In genomic region chr3L:18901411-18901810, dm6 we compare ENCODE assay signal across 1 fruit fly cellular context.
TF ChIP-seq lines count a peak whose summit lies in the region.

arx (minus strand) TSS chr3L:18901554.
CG6843 (plus strand) TSS chr3L:18901594.

TF ChIP-seq in whole organism, embryonic, 481 proteins besides CTCF, POLR2A, EP300 and RAD21 (continued from another document and continues in another):
- no peak for TF ChIP-seq jumu (GFP tag; optimal IDR thresholded peaks at IDR 0.05; lab: Kevin White, UChicago)
- no peak for TF ChIP-seq CG10462 (GFP tag; optimal IDR thresholded peaks at IDR 0.05; lab: Kevin White, UChicago)
- no peak for TF ChIP-seq CG14667 (GFP tag; IDR thresholded peaks at IDR 0.05; lab: Robert Waterston, UW)
- TF ChIP-seq cg (GFP tag; optimal IDR thresholded peaks at IDR 0.05; lab: Kevin White, UChicago), result no peak
- no peak for TF ChIP-seq CG10274 (GFP tag; optimal IDR thresholded peaks at IDR 0.05; lab: Kevin White, UChicago)
- TF ChIP-seq C15 (GFP tag; IDR thresholded peaks at IDR 0.05; lab: Robert Waterston, UW), result no peak
- TF ChIP-seq CG10147 (GFP tag; optimal IDR thresholded peaks at IDR 0.05; lab: Kevin White, UChicago), result no peak
- no peak for TF ChIP-seq CG13775 (GFP tag; optimal IDR thresholded peaks at IDR 0.05; lab: Kevin White, UChicago)
- TF ChIP-seq cato (GFP tag; optimal IDR thresholded peaks at IDR 0.05; lab: Kevin White, UChicago; ENCODE audit: borderline replicate concordance), result no peak
- TF ChIP-seq kni (GFP tag; optimal IDR thresholded peaks at IDR 0.05; lab: Kevin White, UChicago), result no peak
- no peak for TF ChIP-seq slp2 (GFP tag; optimal IDR thresholded peaks at IDR 0.05; lab: Kevin White, UChicago)
- TF ChIP-seq CG12219 (GFP tag; optimal IDR thresholded peaks at IDR 0.05; lab: Kevin White, UChicago), result no peak
- peak; percentile 62 for TF ChIP-seq HmgZ (tag; optimal IDR thresholded peaks at IDR 0.05; lab: Kevin White, UChicago)
- peak; percentile 96 for TF ChIP-seq amos (GFP tag; IDR thresholded peaks at IDR 0.05; lab: Robert Waterston, UW; ENCODE audit: partially characterized antibody)
- no peak for TF ChIP-seq en (GFP tag; optimal IDR thresholded peaks at IDR 0.05; lab: Kevin White, UChicago)
- no peak for TF ChIP-seq CG14965 (GFP tag; optimal IDR thresholded peaks at IDR 0.05; lab: Kevin White, UChicago; ENCODE audit: borderline replicate concordance)
- TF ChIP-seq Eip74EF (GFP tag; optimal IDR thresholded peaks at IDR 0.05; lab: Kevin White, UChicago), result no peak
- no peak for TF ChIP-seq vvl (GFP tag; IDR thresholded peaks at IDR 0.05; lab: Robert Waterston, UW)
- TF ChIP-seq CG11504 (tag; optimal IDR thresholded peaks at IDR 0.05; lab: Kevin White, UChicago), result no peak
- no peak for TF ChIP-seq CG13123 (GFP tag; optimal IDR thresholded peaks at IDR 0.05; lab: Kevin White, UChicago)
- no peak for TF ChIP-seq CG3726 (GFP tag; IDR thresholded peaks at IDR 0.05; lab: Robert Waterston, UW)
- TF ChIP-seq lab (GFP tag; optimal IDR thresholded peaks at IDR 0.05; lab: Kevin White, UChicago), result no peak
- TF ChIP-seq fd3F (GFP tag; optimal IDR thresholded peaks at IDR 0.05; lab: Kevin White, UChicago), result no peak
- TF ChIP-seq scrt (GFP tag; optimal IDR thresholded peaks at IDR 0.05; lab: Kevin White, UChicago), result no peak
- no peak for TF ChIP-seq emc (GFP tag; optimal IDR thresholded peaks at IDR 0.05; lab: Kevin White, UChicago)
- TF ChIP-seq CG13424 (tag; optimal IDR thresholded peaks at IDR 0.05; lab: Kevin White, UChicago), result no peak
- no peak for TF ChIP-seq CG10321 (GFP tag; IDR thresholded peaks at IDR 0.05; lab: Robert Waterston, UW)
- TF ChIP-seq ara (GFP tag; IDR thresholded peaks at IDR 0.05; lab: Robert Waterston, UW), result no peak
- no peak for TF ChIP-seq Spps (tag; optimal IDR thresholded peaks at IDR 0.05; lab: Kevin White, UChicago)
- peak; percentile 88 for TF ChIP-seq tna (GFP tag; IDR thresholded peaks at IDR 0.05; lab: Robert Waterston, UW; ENCODE audit: partially characterized antibody)
- TF ChIP-seq p53 (GFP tag; optimal IDR thresholded peaks at IDR 0.05; lab: Kevin White, UChicago), result no peak
- TF ChIP-seq CG11723 (GFP tag; optimal IDR thresholded peaks at IDR 0.05; lab: Kevin White, UChicago), result no peak
- peak; percentile 84 for TF ChIP-seq sna (GFP tag; IDR thresholded peaks at IDR 0.05; lab: Robert Waterston, UW; ENCODE audit: partially characterized antibody)
- peak; percentile 90 for TF ChIP-seq CG4617 (GFP tag; optimal IDR thresholded peaks at IDR 0.05; lab: Kevin White, UChicago; ENCODE audit: borderline replicate concordance)
- no peak for TF ChIP-seq ewg (GFP tag; optimal IDR thresholded peaks at IDR 0.05; lab: Kevin White, UChicago)
- TF ChIP-seq bab2 (GFP tag; optimal IDR thresholded peaks at IDR 0.05; lab: Kevin White, UChicago), result no peak
- no peak for TF ChIP-seq CG1602 (GFP tag; optimal IDR thresholded peaks at IDR 0.05; lab: Kevin White, UChicago)
- TF ChIP-seq HLH54F (GFP tag; optimal IDR thresholded peaks at IDR 0.05; lab: Kevin White, UChicago), result no peak
- TF ChIP-seq YL-1 (GFP tag; optimal IDR thresholded peaks at IDR 0.05; lab: Kevin White, UChicago), result peak; percentile 86
- no peak for TF ChIP-seq CG1024 (GFP tag; IDR thresholded peaks at IDR 0.05; lab: Robert Waterston, UW)
- TF ChIP-seq zfh2 (GFP tag; optimal IDR thresholded peaks at IDR 0.05; lab: Kevin White, UChicago), result no peak
- peak; percentile 93 for TF ChIP-seq Bgb (GFP tag; IDR thresholded peaks at IDR 0.05; lab: Robert Waterston, UW; ENCODE audit: partially characterized antibody)
- TF ChIP-seq Fer3 (tag; optimal IDR thresholded peaks at IDR 0.05; lab: Kevin White, UChicago), result no peak
- TF ChIP-seq schlank (tag; optimal IDR thresholded peaks at IDR 0.05; lab: Kevin White, UChicago), result no peak
- TF ChIP-seq sens (GFP tag; lab: Kevin White, UChicago), result peak; percentile 70
- TF ChIP-seq Taf1 (GFP tag; IDR thresholded peaks at IDR 0.05; lab: Robert Waterston, UW), result no peak
- TF ChIP-seq CG2120 (GFP tag; optimal IDR thresholded peaks at IDR 0.05; lab: Kevin White, UChicago), result peak; percentile 19
- peak; percentile 90 for TF ChIP-seq hbn (GFP tag; IDR thresholded peaks at IDR 0.05; lab: Robert Waterston, UW; ENCODE audit: partially characterized antibody)
- no peak for TF ChIP-seq Hr3 (GFP tag; optimal IDR thresholded peaks at IDR 0.05; lab: Kevin White, UChicago)
- no peak for TF ChIP-seq wek (GFP tag; optimal IDR thresholded peaks at IDR 0.05; lab: Kevin White, UChicago)
- no peak for TF ChIP-seq HLHmδ (GFP tag; optimal IDR thresholded peaks at IDR 0.05; lab: Kevin White, UChicago)
- TF ChIP-seq Fer1 (GFP tag; optimal IDR thresholded peaks at IDR 0.05; lab: Kevin White, UChicago), result no peak
- no peak for TF ChIP-seq Gsc (GFP tag; IDR thresholded peaks at IDR 0.05; lab: Robert Waterston, UW)
- TF ChIP-seq dpn (GFP tag; optimal IDR thresholded peaks at IDR 0.05; lab: Kevin White, UChicago), result no peak
- TF ChIP-seq tio (GFP tag; optimal IDR thresholded peaks at IDR 0.05; lab: Kevin White, UChicago), result no peak
- TF ChIP-seq CG2875 (GFP tag; optimal IDR thresholded peaks at IDR 0.05; lab: Kevin White, UChicago), result no peak
- TF ChIP-seq CG18599 (GFP tag; optimal IDR thresholded peaks at IDR 0.05; lab: Kevin White, UChicago), result no peak
- TF ChIP-seq Rfx (GFP tag; IDR thresholded peaks at IDR 0.05; lab: Robert Waterston, UW), result no peak
- no peak for TF ChIP-seq CG18011 (GFP tag; optimal IDR thresholded peaks at IDR 0.05; lab: Kevin White, UChicago)
- TF ChIP-seq tap (tag; optimal IDR thresholded peaks at IDR 0.05; lab: Kevin White, UChicago), result no peak
- no peak for TF ChIP-seq ase (GFP tag; IDR thresholded peaks at IDR 0.05; lab: Robert Waterston, UW)
- TF ChIP-seq CG4282 (GFP tag; optimal IDR thresholded peaks at IDR 0.05; lab: Kevin White, UChicago), result no peak
- TF ChIP-seq bigmax (GFP tag; optimal IDR thresholded peaks at IDR 0.05; lab: Kevin White, UChicago), result no peak
- TF ChIP-seq org-1 (GFP tag; optimal IDR thresholded peaks at IDR 0.05; lab: Kevin White, UChicago), result no peak
- TF ChIP-seq unc-4 (GFP tag; IDR thresholded peaks at IDR 0.05; lab: Robert Waterston, UW; ENCODE audit: partially characterized antibody), result peak; percentile 94
- TF ChIP-seq CG3847 (GFP tag; IDR thresholded peaks at IDR 0.05; lab: Robert Waterston, UW), result peak; percentile 52; the same call in 1 of the 2 replicates
- TF ChIP-seq E2f1 (GFP tag; IDR thresholded peaks at IDR 0.05; lab: Robert Waterston, UW), result no peak
- peak; percentile 22 for TF ChIP-seq CG12391 (tag; optimal IDR thresholded peaks at IDR 0.05; lab: Kevin White, UChicago)
- no peak for TF ChIP-seq Jarid2 (GFP tag; optimal IDR thresholded peaks at IDR 0.05; lab: Kevin White, UChicago)
- TF ChIP-seq sens-2 (GFP tag; IDR thresholded peaks at IDR 0.05; lab: Robert Waterston, UW), result no peak
- TF ChIP-seq H15 (GFP tag; IDR thresholded peaks at IDR 0.05; lab: Robert Waterston, UW), result no peak
- TF ChIP-seq Hand (GFP tag; optimal IDR thresholded peaks at IDR 0.05; lab: Kevin White, UChicago), result no peak
- TF ChIP-seq nmo (GFP tag; optimal IDR thresholded peaks at IDR 0.05; lab: Kevin White, UChicago), result peak; percentile 16
- peak; percentile 79 for TF ChIP-seq hb (GFP tag; IDR thresholded peaks at IDR 0.05; lab: Robert Waterston, UW; ENCODE audit: partially characterized antibody)
- no peak for TF ChIP-seq Nf-YA (GFP tag; IDR thresholded peaks at IDR 0.05; lab: Robert Waterston, UW)
- no peak for TF ChIP-seq Xrp1 (GFP tag; IDR thresholded peaks at IDR 0.05; lab: Robert Waterston, UW)
- TF ChIP-seq CG3163 (GFP tag; optimal IDR thresholded peaks at IDR 0.05; lab: Kevin White, UChicago), result no peak
- TF ChIP-seq Doc3 (GFP tag; IDR thresholded peaks at IDR 0.05; lab: Robert Waterston, UW; ENCODE audit: partially characterized antibody), result peak; percentile 87
- TF ChIP-seq chm (GFP tag; IDR thresholded peaks at IDR 0.05; lab: Robert Waterston, UW), result no peak
- TF ChIP-seq CG7963 (GFP tag; IDR thresholded peaks at IDR 0.05; lab: Robert Waterston, UW; ENCODE audit: partially characterized antibody), result peak; percentile 88
- TF ChIP-seq insv (GFP tag; optimal IDR thresholded peaks at IDR 0.05; lab: Kevin White, UChicago), result no peak
- TF ChIP-seq CG3065 (GFP tag; optimal IDR thresholded peaks at IDR 0.05; lab: Kevin White, UChicago), result no peak
- peak; percentile 70 for TF ChIP-seq trem (tag; optimal IDR thresholded peaks at IDR 0.05; lab: Kevin White, UChicago)
- no peak for TF ChIP-seq CG17359 (tag; optimal IDR thresholded peaks at IDR 0.05; lab: Kevin White, UChicago)
- TF ChIP-seq CG5245 (GFP tag; optimal IDR thresholded peaks at IDR 0.05; lab: Kevin White, UChicago), result no peak
- no peak for TF ChIP-seq CG12769 (tag; optimal IDR thresholded peaks at IDR 0.05; lab: Kevin White, UChicago)
- TF ChIP-seq nom (GFP tag; optimal IDR thresholded peaks at IDR 0.05; lab: Kevin White, UChicago), result no peak
- TF ChIP-seq Dad (GFP tag; optimal IDR thresholded peaks at IDR 0.05; lab: Kevin White, UChicago), result no peak
- peak; percentile 92 for TF ChIP-seq bbx (GFP tag; IDR thresholded peaks at IDR 0.05; lab: Robert Waterston, UW; ENCODE audit: partially characterized antibody)
- TF ChIP-seq toy (GFP tag; IDR thresholded peaks at IDR 0.05; lab: Robert Waterston, UW), result no peak
- TF ChIP-seq slou (GFP tag; optimal IDR thresholded peaks at IDR 0.05; lab: Kevin White, UChicago), result no peak
- TF ChIP-seq croc (GFP tag; conservative IDR thresholded peaks at IDR 0.05; lab: Robert Waterston, UW), result no peak
- TF ChIP-seq BEAF-32 (GFP tag; optimal IDR thresholded peaks at IDR 0.05; lab: Kevin White, UChicago), result peak; percentile 93
- peak; percentile 66 for TF ChIP-seq Dp (GFP tag; optimal IDR thresholded peaks at IDR 0.05; lab: Kevin White, UChicago)
- no peak for TF ChIP-seq CG18476 (GFP tag; optimal IDR thresholded peaks at IDR 0.05; lab: Kevin White, UChicago)
- TF ChIP-seq tll (GFP tag; optimal IDR thresholded peaks at IDR 0.05; lab: Kevin White, UChicago), result no peak
- TF ChIP-seq ssp (GFP tag; IDR thresholded peaks at IDR 0.05; lab: Robert Waterston, UW), result no peak
- no peak for TF ChIP-seq CG10543 (GFP tag; optimal IDR thresholded peaks at IDR 0.05; lab: Kevin White, UChicago)
- TF ChIP-seq gsb-n (tag; optimal IDR thresholded peaks at IDR 0.05; lab: Kevin White, UChicago), result no peak
- TF ChIP-seq CG15479 (GFP tag; optimal IDR thresholded peaks at IDR 0.05; lab: Kevin White, UChicago), result no peak
- no peak for TF ChIP-seq zen (tag; optimal IDR thresholded peaks at IDR 0.05; lab: Kevin White, UChicago)
- TF ChIP-seq gfzf (GFP tag; optimal IDR thresholded peaks at IDR 0.05; lab: Kevin White, UChicago), result peak; percentile 28
- no peak for TF ChIP-seq salm (tag; optimal IDR thresholded peaks at IDR 0.05; lab: Kevin White, UChicago)
- no peak for TF ChIP-seq abd-A (tag; optimal IDR thresholded peaks at IDR 0.05; lab: Kevin White, UChicago)
- no peak for TF ChIP-seq CG7987 (GFP tag; optimal IDR thresholded peaks at IDR 0.05; lab: Kevin White, UChicago)
- TF ChIP-seq CG13894 (tag; optimal IDR thresholded peaks at IDR 0.05; lab: Kevin White, UChicago), result no peak
- TF ChIP-seq knrl (GFP tag; IDR thresholded peaks at IDR 0.05; lab: Robert Waterston, UW; ENCODE audit: partially characterized antibody), result peak; percentile 91
- no peak for TF ChIP-seq chif (GFP tag; optimal IDR thresholded peaks at IDR 0.05; lab: Kevin White, UChicago)
- no peak for TF ChIP-seq Tbp (GFP tag; optimal IDR thresholded peaks at IDR 0.05; lab: Kevin White, UChicago)
- no peak for TF ChIP-seq PHDP (tag; optimal IDR thresholded peaks at IDR 0.05; lab: Kevin White, UChicago)
- no peak for TF ChIP-seq caup (GFP tag; optimal IDR thresholded peaks at IDR 0.05; lab: Kevin White, UChicago; ENCODE audit: severe bottlenecking)
- peak; percentile 79 for TF ChIP-seq CG14860 (GFP tag; IDR thresholded peaks at IDR 0.05; lab: Robert Waterston, UW; ENCODE audit: partially characterized antibody)
- TF ChIP-seq ERR (GFP tag; optimal IDR thresholded peaks at IDR 0.05; lab: Kevin White, UChicago), result no peak
- no peak for TF ChIP-seq lbe (GFP tag; optimal IDR thresholded peaks at IDR 0.05; lab: Kevin White, UChicago)
- TF ChIP-seq CG3995 (GFP tag; optimal IDR thresholded peaks at IDR 0.05; lab: Kevin White, UChicago), result peak; percentile 89
- TF ChIP-seq gro (GFP tag; optimal IDR thresholded peaks at IDR 0.05; lab: Kevin White, UChicago), result peak; percentile 61
- TF ChIP-seq NFAT (GFP tag; IDR thresholded peaks at IDR 0.05; lab: Robert Waterston, UW), result no peak
- TF ChIP-seq CG4854 (GFP tag; optimal IDR thresholded peaks at IDR 0.05; lab: Kevin White, UChicago), result no peak
- TF ChIP-seq al (GFP tag; IDR thresholded peaks at IDR 0.05; lab: Robert Waterston, UW), result no peak
- no peak for TF ChIP-seq CG1529 (GFP tag; optimal IDR thresholded peaks at IDR 0.05; lab: Kevin White, UChicago)
- TF ChIP-seq CG9876 (GFP tag; optimal IDR thresholded peaks at IDR 0.05; lab: Kevin White, UChicago), result no peak
- TF ChIP-seq CG13287 (GFP tag; IDR thresholded peaks at IDR 0.05; lab: Robert Waterston, UW; ENCODE audit: partially characterized antibody), result peak; percentile 96
- no peak for TF ChIP-seq klu (GFP tag; IDR thresholded peaks at IDR 0.05; lab: Robert Waterston, UW)
- TF ChIP-seq odd (GFP tag; optimal IDR thresholded peaks at IDR 0.05; lab: Kevin White, UChicago), result no peak
- peak; percentile 88 for TF ChIP-seq nerfin-2 (GFP tag; IDR thresholded peaks at IDR 0.05; lab: Robert Waterston, UW; ENCODE audit: partially characterized antibody)
- TF ChIP-seq onecut (GFP tag; IDR thresholded peaks at IDR 0.05; lab: Robert Waterston, UW), result no peak
- no peak for TF ChIP-seq Optix (GFP tag; IDR thresholded peaks at IDR 0.05; lab: Robert Waterston, UW)
- no peak for TF ChIP-seq Hey (tag; optimal IDR thresholded peaks at IDR 0.05; lab: Kevin White, UChicago)
- TF ChIP-seq B-H2 (GFP tag; optimal IDR thresholded peaks at IDR 0.05; lab: Kevin White, UChicago), result peak; percentile 56
- TF ChIP-seq twi (tag; optimal IDR thresholded peaks at IDR 0.05; lab: Kevin White, UChicago), result no peak
- TF ChIP-seq stc (GFP tag; IDR thresholded peaks at IDR 0.05; lab: Robert Waterston, UW), result no peak
- no peak for TF ChIP-seq CG15696 (tag; optimal IDR thresholded peaks at IDR 0.05; lab: Kevin White, UChicago)
- peak; percentile 64 for TF ChIP-seq CG17186 (GFP tag; optimal IDR thresholded peaks at IDR 0.05; lab: Kevin White, UChicago)
- no peak for TF ChIP-seq CG8944 (GFP tag; optimal IDR thresholded peaks at IDR 0.05; lab: Kevin White, UChicago)
- TF ChIP-seq phol (tag; optimal IDR thresholded peaks at IDR 0.05; lab: Kevin White, UChicago), result peak; percentile 41
- no peak for TF ChIP-seq oc (tag; optimal IDR thresholded peaks at IDR 0.05; lab: Kevin White, UChicago)
- no peak for TF ChIP-seq Xbp1 (GFP tag; optimal IDR thresholded peaks at IDR 0.05; lab: Kevin White, UChicago)
